Fruit fly (Drosophila melanogaster) whole organism, embryonic: ENCODE measurements around the gene CG7120.

Experiments
- Adf1 ChIP-seq: fragments of 200-800 bp; sonication (Bioruptor generic); IDR thresholded peaks from 2 replicates; pipeline ENCODE4 v1.3.6; 2022; ENCODE audit warnings: missing biosample characterization, missing genetic modification characterization
- B-H2 ChIP-seq: fragments of 200-800 bp; sonication (Bioruptor generic); optimal IDR thresholded peaks from 2 replicates; lab custom pipeline; 2018; ENCODE audit warnings: missing biosample characterization, mild to moderate bottlenecking, missing genetic modification characterization
- CG10209 ChIP-seq: fragments of 200-800 bp; sonication (Bioruptor generic); optimal IDR thresholded peaks from 3 replicates; lab custom pipeline; 2017; ENCODE audit warnings: missing biosample characterization, mild to moderate bottlenecking, missing genetic modification characterization, missing genetic modification reagents
- CG10462 ChIP-seq: fragments of 200-800 bp; sonication (Bioruptor generic); optimal IDR thresholded peaks from 2 replicates; lab custom pipeline; 2016; ENCODE audit warnings: missing biosample characterization, missing genetic modification characterization
- CG11398 ChIP-seq: fragments of 200-800 bp; sonication (Bioruptor generic); optimal IDR thresholded peaks from 2 replicates; lab custom pipeline; 2016; ENCODE audit warnings: missing biosample characterization, missing genetic modification characterization
- CG11456 ChIP-seq: fragments of 200-800 bp; sonication (Bioruptor generic); IDR thresholded peaks from 3 replicates; pipeline ENCODE4 v1.3.6; 2022; ENCODE audit warnings: missing biosample characterization, missing genetic modification characterization
- CG12155 ChIP-seq: fragments of 200-800 bp; sonication (Bioruptor generic); optimal IDR thresholded peaks from 3 replicates; lab custom pipeline; 2016; ENCODE audit warnings: missing biosample characterization, missing genetic modification characterization
- CG12659 ChIP-seq: fragments of 200-800 bp; sonication (Bioruptor generic); optimal IDR thresholded peaks from 3 replicates; lab custom pipeline; 2017; ENCODE audit warnings: mild to moderate bottlenecking, missing biosample characterization, missing genetic modification reagents, missing genetic modification characterization
- CG12942 ChIP-seq: fragments of 200-800 bp; sonication (Bioruptor generic); optimal IDR thresholded peaks from 3 replicates; lab custom pipeline; 2016; ENCODE audit warnings: missing biosample characterization, missing genetic modification characterization
- CG13287 ChIP-seq: fragments of 200-800 bp; sonication (Bioruptor generic); IDR thresholded peaks from 2 replicates; pipeline ENCODE4 v1.3.6; 2022; ENCODE audit warnings: missing biosample characterization, missing genetic modification characterization; ENCODE audit not compliant: partially characterized antibody
- CG14050 ChIP-seq: fragments of 200-800 bp; sonication (Bioruptor generic); IDR thresholded peaks from 3 replicates; pipeline ENCODE4 v1.3.6; 2022; ENCODE audit warnings: missing biosample characterization, missing genetic modification characterization
- CG14860 ChIP-seq: fragments of 200-800 bp; sonication (Bioruptor generic); IDR thresholded peaks from 3 replicates; pipeline ENCODE4 v1.3.6; 2022; ENCODE audit warnings: missing biosample characterization, missing genetic modification characterization; ENCODE audit not compliant: partially characterized antibody
- CG15073 ChIP-seq: fragments of 200-800 bp; sonication (Bioruptor generic); optimal IDR thresholded peaks from 2 replicates; lab custom pipeline; 2016; ENCODE audit warnings: missing biosample characterization, missing genetic modification characterization
- CG15696 ChIP-seq: fragments of 200-800 bp; sonication (Bioruptor generic); optimal IDR thresholded peaks from 2 replicates; lab custom pipeline; 2019; ENCODE audit warnings: missing biosample characterization, mild to moderate bottlenecking, missing genetic modification characterization, moderate library complexity
- CG1602 ChIP-seq: fragments of 200-800 bp; sonication (Bioruptor generic); optimal IDR thresholded peaks from 3 replicates; lab custom pipeline; 2016; ENCODE audit warnings: missing biosample characterization, missing genetic modification characterization
- CG18262 ChIP-seq: fragments of 200-800 bp; optimal IDR thresholded peaks from 3 replicates; lab custom pipeline; 2019; ENCODE audit warnings: missing biosample characterization, mild to moderate bottlenecking, missing genetic modification characterization, moderate library complexity
- CG2202 ChIP-seq: fragments of 200-800 bp; sonication (Bioruptor generic); optimal IDR thresholded peaks from 2 replicates; lab custom pipeline; 2018; ENCODE audit warnings: missing biosample characterization, mild to moderate bottlenecking, missing genetic modification characterization
- CG2712 ChIP-seq: fragments of 200-800 bp; optimal IDR thresholded peaks from 3 replicates; lab custom pipeline; 2019; ENCODE audit warnings: missing biosample characterization, mild to moderate bottlenecking, missing genetic modification characterization, moderate library complexity
- CG3838 ChIP-seq: fragments of 200-800 bp; sonication (Bioruptor generic); optimal IDR thresholded peaks from 3 replicates; lab custom pipeline; 2016; ENCODE audit warnings: missing biosample characterization, missing genetic modification characterization
- CG7372 ChIP-seq: fragments of 200-800 bp; sonication (Bioruptor generic); IDR thresholded peaks from 2 replicates; pipeline ENCODE4 v1.3.6; 2022; ENCODE audit warnings: missing biosample characterization, missing genetic modification characterization
- CG7556 ChIP-seq: fragments of 200-800 bp; sonication (Bioruptor generic); optimal IDR thresholded peaks from 2 replicates; lab custom pipeline; 2017; ENCODE audit warnings: missing biosample characterization, mild to moderate bottlenecking, missing genetic modification characterization
- CG9609 ChIP-seq: fragments of 200-800 bp; sonication (Bioruptor generic); optimal IDR thresholded peaks from 3 replicates; lab custom pipeline; 2016; ENCODE audit warnings: missing biosample characterization, missing genetic modification characterization
- CHES-1-like ChIP-seq: fragments of 200-800 bp; sonication (Bioruptor generic); optimal IDR thresholded peaks from 2 replicates; lab custom pipeline; 2016; ENCODE audit warnings: missing biosample characterization, missing genetic modification characterization
- Ets65A ChIP-seq: fragments of 200-800 bp; sonication (Bioruptor generic); peaks from one replicate; lab custom pipeline; 2016; ENCODE audit warnings: missing biosample characterization, missing genetic modification characterization
- Hand ChIP-seq: fragments of 200-800 bp; sonication (Bioruptor generic); optimal IDR thresholded peaks from 2 replicates; lab custom pipeline; 2017; ENCODE audit warnings: mild to moderate bottlenecking, missing biosample characterization, missing genetic modification reagents, missing genetic modification characterization
- Optix ChIP-seq: fragments of 200-800 bp; sonication (Bioruptor generic); IDR thresholded peaks from 3 replicates; pipeline ENCODE4 v1.3.6; 2022; ENCODE audit warnings: missing biosample characterization, missing genetic modification characterization
- Poxn ChIP-seq: fragments of 200-800 bp; sonication (Bioruptor generic); IDR thresholded peaks from 2 replicates; pipeline ENCODE4 v1.3.6; 2022; ENCODE audit warnings: missing biosample characterization, missing genetic modification characterization
- Scr ChIP-seq: fragments of 200-800 bp; sonication (Bioruptor generic); IDR thresholded peaks from 2 replicates; pipeline ENCODE4 v1.3.6; 2022; ENCODE audit warnings: missing biosample characterization, missing genetic modification characterization; ENCODE audit not compliant: partially characterized antibody
- Sry-δ ChIP-seq: fragments of 200-800 bp; sonication (Bioruptor generic); optimal IDR thresholded peaks from 2 replicates; lab custom pipeline; 2016; ENCODE audit warnings: missing biosample characterization, missing genetic modification characterization
- Usf ChIP-seq: fragments of 200-800 bp; sonication (Bioruptor generic); optimal IDR thresholded peaks from 2 replicates; lab custom pipeline; 2017; ENCODE audit warnings: missing genotype, missing biosample characterization, missing genetic modification characterization
- ac ChIP-seq: fragments of 200-800 bp; sonication (Bioruptor generic); optimal IDR thresholded peaks from 3 replicates; lab custom pipeline; 2017; ENCODE audit warnings: missing biosample characterization, mild to moderate bottlenecking, missing genetic modification characterization
- az2 ChIP-seq: fragments of 200-800 bp; sonication (Bioruptor generic); optimal IDR thresholded peaks from 3 replicates; lab custom pipeline; 2016; ENCODE audit warnings: missing biosample characterization, missing genetic modification characterization
- bsh ChIP-seq, 2 experiments: fragments of 200-800 bp; sonication (Bioruptor generic); optimal IDR thresholded peaks; 2 replicates each; lab custom pipeline; 2017 to 2018; ENCODE audit warnings: mild to moderate bottlenecking in 2 of 2, missing biosample characterization in 2 of 2, missing genetic modification characterization in 2 of 2, moderate library complexity in 1 of 2
- chif ChIP-seq, 2 experiments: fragments of 200-800 bp; sonication (Bioruptor generic); optimal IDR thresholded peaks; 3 replicates each; lab custom pipeline; 2016; ENCODE audit warnings: missing biosample characterization in 2 of 2, missing genetic modification characterization in 2 of 2
- chn ChIP-seq: fragments of 200-800 bp; sonication (Bioruptor generic); optimal IDR thresholded peaks from 2 replicates; lab custom pipeline; 2016; ENCODE audit warnings: missing biosample characterization, missing genetic modification characterization
- dan ChIP-seq: fragments of 200-800 bp; sonication (Bioruptor generic); IDR thresholded peaks from 2 replicates; pipeline ENCODE4 v1.3.6; 2022; ENCODE audit warnings: missing biosample characterization, missing genetic modification characterization
- fd64A ChIP-seq: fragments of 200-800 bp; sonication (Bioruptor generic); optimal IDR thresholded peaks from 3 replicates; lab custom pipeline; 2018; ENCODE audit warnings: missing biosample characterization, mild to moderate bottlenecking, missing genetic modification characterization
- gem ChIP-seq: fragments of 200-800 bp; sonication (Bioruptor generic); optimal IDR thresholded peaks from 2 replicates; lab custom pipeline; 2019; ENCODE audit warnings: missing biosample characterization, mild to moderate bottlenecking, missing genetic modification characterization, moderate library complexity
- jigr1 ChIP-seq: fragments of 200-800 bp; sonication (Bioruptor generic); IDR thresholded peaks from 3 replicates; pipeline ENCODE4 v1.3.6; 2022; ENCODE audit warnings: missing biosample characterization, missing genetic modification characterization
- jumu ChIP-seq: fragments of 200-800 bp; sonication (Bioruptor generic); optimal IDR thresholded peaks from 3 replicates; lab custom pipeline; 2016; ENCODE audit warnings: missing biosample characterization, missing genetic modification characterization
- lola ChIP-seq, 3 experiments: fragments of >200 bp in 2 of 3; fragments of 200-800 bp in 1 of 3; sonication (Bioruptor generic) in 1 of 3; optimal IDR thresholded peaks; 2 replicates each; lab custom pipeline; 2017 to 2019; ENCODE audit warnings: missing biosample characterization in 3 of 3, missing genetic modification characterization in 3 of 3, mild to moderate bottlenecking in 1 of 3, moderate library complexity in 1 of 3
- pan ChIP-seq, 4 experiments: fragments of >200 bp in 3 of 4; fragments of 200-800 bp in 1 of 4; sonication (Bioruptor generic) in 1 of 4; optimal IDR thresholded peaks in 3 of 4; IDR thresholded peaks in 1 of 4; 2 replicates each; pipeline versions ENCODE4 v1.3.6 to Lab custom; 2017 to 2022; ENCODE audit warnings: missing biosample characterization in 2 of 4, missing genetic modification characterization in 2 of 4, mixed read lengths in 1 of 4
- pros ChIP-seq: fragments of 200-800 bp; sonication (Bioruptor generic); optimal IDR thresholded peaks from 3 replicates; lab custom pipeline; 2019; ENCODE audit warnings: missing biosample characterization, mild to moderate bottlenecking, missing genetic modification characterization, moderate library complexity
- pzg ChIP-seq: fragments of 200-800 bp; sonication (Bioruptor generic); optimal IDR thresholded peaks from 3 replicates; lab custom pipeline; 2018; ENCODE audit warnings: missing biosample characterization, mild to moderate bottlenecking, missing genetic modification characterization, moderate library complexity
- slou ChIP-seq: fragments of 200-800 bp; sonication (Bioruptor generic); optimal IDR thresholded peaks from 3 replicates; lab custom pipeline; 2016; ENCODE audit warnings: missing biosample characterization, missing genetic modification characterization
- stwl ChIP-seq: fragments of 200-800 bp; sonication (Bioruptor generic); optimal IDR thresholded peaks from 3 replicates; lab custom pipeline; 2018; ENCODE audit warnings: missing biosample characterization, mild to moderate bottlenecking, missing genetic modification characterization, moderate library complexity
- sug ChIP-seq: fragments of 200-800 bp; optimal IDR thresholded peaks from 2 replicates; lab custom pipeline; 2019; ENCODE audit warnings: missing biosample characterization, mild to moderate bottlenecking, missing genetic modification characterization, moderate library complexity
- tap ChIP-seq: fragments of 200-800 bp; optimal IDR thresholded peaks from 3 replicates; lab custom pipeline; 2019; ENCODE audit warnings: missing biosample characterization, mild to moderate bottlenecking, missing genetic modification characterization, moderate library complexity
- wor ChIP-seq: fragments of 200-800 bp; sonication (Bioruptor generic); IDR thresholded peaks from 2 replicates; pipeline ENCODE4 v1.3.6; 2022; ENCODE audit warnings: missing biosample characterization, missing genetic modification characterization
- zen ChIP-seq: fragments of 200-800 bp; sonication (Bioruptor generic); optimal IDR thresholded peaks from 3 replicates; lab custom pipeline; 2018; ENCODE audit warnings: missing biosample characterization, mild to moderate bottlenecking, missing genetic modification characterization, moderate library complexity
- zfh1 ChIP-seq: fragments of 200-800 bp; sonication (Bioruptor generic); IDR thresholded peaks from 3 replicates; pipeline ENCODE4 v1.3.6; 2022; ENCODE audit warnings: missing biosample characterization, missing genetic modification characterization

The CG7120 gene

DNA sequence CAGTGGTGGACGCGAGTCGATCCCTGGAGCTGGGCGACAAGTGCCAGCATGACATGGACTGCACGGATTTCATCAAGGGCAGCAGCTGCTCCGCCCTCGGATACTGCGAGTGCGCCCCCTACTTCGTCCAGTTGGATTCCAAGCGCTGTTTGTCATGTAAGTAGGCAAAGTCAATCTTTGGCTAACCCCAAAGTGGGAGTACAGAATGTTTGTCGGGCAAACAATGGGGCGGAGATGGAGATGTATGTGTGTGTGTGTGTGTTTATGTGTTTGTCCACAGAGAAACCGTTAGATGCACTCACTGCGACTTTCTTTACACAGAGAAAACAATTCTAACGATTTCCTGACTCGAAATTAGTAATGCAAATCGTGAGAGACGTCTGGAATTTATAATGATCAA, 16.6 kb upstream of the CG7120 start (continued):
- TF ChIP-seq jumu (GFP tag; lab: Kevin White, UChicago) (no peak), ac (GFP tag; lab: Kevin White, UChicago) (no peak), pzg (GFP tag; lab: Kevin White, UChicago) (no peak), CG11398 (GFP tag; lab: Kevin White, UChicago) (no peak), B-H2 (GFP tag; lab: Kevin White, UChicago) (no peak), Poxn (GFP tag; lab: Robert Waterston, UW) (no peak), tap (no peak), zfh1 (GFP tag; lab: Robert Waterston, UW) (0 out of 3 replicates have a peak, but pooled peaks have one; percentile 24), CG12155 (GFP tag; lab: Kevin White, UChicago) (no peak), Hand (GFP tag; lab: Kevin White, UChicago) (no peak), CG15073 (no peak), CG10462 (no peak), fd64A (peak; percentile 55), CHES-1-like (GFP tag; lab: Kevin White, UChicago) (no peak), CG12659 (GFP tag; lab: Kevin White, UChicago) (no peak), CG7556 (no peak), CG18262 (tag; lab: Kevin White, UChicago) (peak; percentile 7), CG10209 (GFP tag; lab: Kevin White, UChicago) (no peak), Optix (GFP tag; lab: Robert Waterston, UW) (no peak), jigr1 (no peak), stwl (no peak), Usf (GFP tag; lab: Kevin White, UChicago) (no peak), zen (tag; lab: Kevin White, UChicago) (no peak), CG9609 (GFP tag; lab: Kevin White, UChicago) (no peak), gem (tag; lab: Kevin White, UChicago) (peak; percentile 2), Scr (no peak), CG3838 (no peak), bsh (GFP tag; optimal IDR thresholded peaks at IDR 0.05; lab: Kevin White, UChicago) (peak in 1 of 2 experiments; percentile 62), pros (no peak), chif (GFP tag; optimal IDR thresholded peaks at IDR 0.05; lab: Kevin White, UChicago) (no peak), CG11456 (GFP tag; lab: Robert Waterston, UW) (no peak), CG14860 (GFP tag; lab: Robert Waterston, UW) (no peak), CG2712 (tag; lab: Kevin White, UChicago) (peak; percentile 8), CG7372 (GFP tag; lab: Robert Waterston, UW) (no peak), sug (tag; lab: Kevin White, UChicago) (no peak), CG15696 (tag; lab: Kevin White, UChicago) (no peak), CG2202 (tag; lab: Kevin White, UChicago) (peak; percentile 49), pan (optimal IDR thresholded peaks at IDR 0.05; lab: Kevin White, UChicago) (no peak), pan (GFP tag; optimal IDR thresholded peaks at IDR 0.05 in 1 of 2, IDR thresholded peaks at IDR 0.05 in 1 of 2) (no peak), dan (GFP tag; lab: Robert Waterston, UW) (no peak), Adf1 (GFP tag; lab: Robert Waterston, UW) (no peak), lola (GFP tag; optimal IDR thresholded peaks at IDR 0.05; lab: Kevin White, UChicago) (peak in 1 of 3 experiments; percentile 9), slou (GFP tag; lab: Kevin White, UChicago) (no peak), wor (GFP tag; lab: Robert Waterston, UW) (no peak), CG14050 (no peak), CG13287 (GFP tag; lab: Robert Waterston, UW) (no peak), CG12942 (no peak), chn (GFP tag; lab: Kevin White, UChicago) (no peak), Ets65A (GFP tag; lab: Kevin White, UChicago) (no peak), CG1602 (GFP tag; lab: Kevin White, UChicago) (no peak), az2 (GFP tag; lab: Kevin White, UChicago) (no peak), Sry-δ (GFP tag; lab: Kevin White, UChicago) (no peak)
